Worm (Caenorhabditis elegans): ENCODE data around the gene let-413.

Gene let-413

DNA sequence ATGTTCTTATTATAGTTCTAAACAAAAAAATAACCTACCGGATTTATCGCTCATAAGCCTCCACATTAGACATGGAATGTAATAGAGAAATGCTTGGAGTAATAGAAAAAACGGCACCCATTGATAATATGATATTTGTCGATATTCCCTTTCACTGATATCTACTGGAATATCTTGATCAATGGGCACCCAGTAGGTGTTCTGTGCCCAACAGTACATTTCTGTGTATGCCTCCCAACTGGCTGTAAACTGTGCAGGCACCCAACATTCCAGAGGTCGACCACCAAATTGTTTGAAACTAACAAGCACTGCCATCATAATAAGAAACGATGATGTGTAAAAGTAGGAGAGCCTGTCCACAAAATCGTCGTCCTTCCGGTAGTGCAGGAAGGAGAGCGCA, 13.1 kb downstream of the let-413 start:
- no peak for TF ChIP-seq nfya-2 (GFP tag; IDR thresholded peaks at IDR 0.05)
- TF ChIP-seq lin-26 (GFP tag; IDR thresholded peaks at IDR 0.05) = no peak
- no peak for TF ChIP-seq ztf-6 (GFP tag; IDR thresholded peaks at IDR 0.05)
- no peak for TF ChIP-seq sea-2 (GFP tag; IDR thresholded peaks at IDR 0.05)

DNA sequence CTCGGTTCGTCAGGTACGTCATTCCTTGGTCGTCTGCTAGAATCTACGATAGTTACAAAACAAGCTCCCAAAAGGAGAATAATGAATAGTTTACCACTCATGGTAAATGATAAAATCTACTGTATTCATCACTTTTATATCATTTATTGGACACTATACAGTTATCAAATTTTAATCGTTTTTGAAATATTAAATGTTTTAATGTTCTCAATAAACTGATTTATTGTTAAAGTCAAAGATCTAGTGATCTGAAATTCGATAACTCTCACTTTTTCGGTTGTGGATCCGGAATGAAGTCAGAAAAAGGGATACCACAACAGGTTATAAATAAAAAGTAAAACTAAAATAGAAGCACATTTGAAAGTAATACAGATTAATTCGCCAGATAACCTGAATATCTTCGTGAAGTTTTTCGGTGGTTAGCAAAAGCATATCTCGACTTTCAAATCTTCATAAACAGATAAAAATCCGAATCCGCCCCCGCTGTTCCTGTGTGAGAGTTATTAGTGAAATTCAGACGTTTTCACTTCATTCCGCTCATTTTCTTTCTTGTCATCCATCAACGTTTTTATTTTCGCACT, 18.7 kb downstream of the let-413 start, which contains the start of the genes clec-217 and F26D11.2:
clec-217 (minus strand) TSS at position 101 of the 581 bp plus-strand sequence.
F26D11.2 (plus strand) TSS at position 531 of the 581 bp plus-strand sequence.
- TF ChIP-seq B0035.1 (tag; optimal IDR thresholded peaks at IDR 0.05) = no peak
- no peak for TF ChIP-seq unc-130 (GFP tag; optimal IDR thresholded peaks at IDR 0.05)
- TF ChIP-seq ztf-3 (GFP tag; optimal IDR thresholded peaks at IDR 0.05) = no peak

DNA sequence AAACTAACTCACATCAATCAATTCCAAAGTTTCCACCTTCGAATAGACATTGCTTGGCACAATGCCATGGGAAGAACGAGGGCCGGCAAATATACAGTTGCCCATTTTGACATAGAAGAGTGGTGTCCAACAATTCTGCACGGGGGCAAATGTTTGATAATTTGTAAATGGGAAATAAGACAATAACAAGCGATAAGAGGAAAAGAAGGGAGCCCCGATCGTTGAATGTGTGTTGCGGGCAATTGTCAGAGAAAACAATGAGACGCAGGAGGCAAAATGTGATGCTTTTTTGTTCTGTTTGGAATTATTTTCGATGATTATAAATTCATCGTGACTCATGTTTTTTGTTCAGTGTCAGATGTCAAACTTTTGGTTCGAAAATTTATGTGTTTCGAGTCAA, 21.4 kb downstream of the let-413 start, which contains the start of gene pals-34:
pals-34 (minus strand) TSS at position 280 of the 400 bp plus-strand sequence.
- TF ChIP-seq cebp-1 (GFP tag; IDR thresholded peaks at IDR 0.05) = no peak
- no peak for TF ChIP-seq cebp-1 (tag; optimal IDR thresholded peaks at IDR 0.05)

DNA sequence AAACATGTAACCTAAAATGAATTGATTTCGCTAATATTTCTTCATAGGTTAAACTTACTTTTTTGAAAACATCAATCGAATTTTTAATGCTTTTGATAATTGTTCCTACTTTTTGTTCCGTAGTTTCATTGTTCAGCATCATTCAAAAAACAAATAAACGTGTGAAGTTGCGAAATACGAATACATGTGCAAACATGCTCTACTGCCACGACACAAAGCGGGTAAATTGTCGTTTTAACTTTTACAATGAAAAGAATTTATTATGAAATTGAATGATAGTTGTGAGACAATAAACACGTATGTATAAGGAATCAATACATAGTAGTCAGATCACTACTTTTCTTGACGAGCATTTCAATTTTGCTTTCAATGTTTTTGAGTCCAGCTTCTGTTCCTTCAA, 22.4 kb downstream of the let-413 start, which contains the start of gene F26D11.12:
F26D11.12 (minus strand) TSS at position 145 of the 400 bp plus-strand sequence.
- peak; percentile 43 for TF ChIP-seq nhr-80 (tag; optimal IDR thresholded peaks at IDR 0.05)
- TF ChIP-seq lir-1 (GFP tag; conservative IDR thresholded peaks at IDR 0.05) = no peak
- TF ChIP-seq snpc-1.1 (tag; optimal IDR thresholded peaks at IDR 0.05; ENCODE audit: insufficient read depth) = no peak
- TF ChIP-seq cebp-1 (GFP tag; IDR thresholded peaks at IDR 0.05) = peak; percentile 94
- peak; percentile 98 for TF ChIP-seq cebp-1 (tag; optimal IDR thresholded peaks at IDR 0.05)
- no peak for TF ChIP-seq madf-3 (GFP tag; IDR thresholded peaks at IDR 0.05)
- TF ChIP-seq F49E8.2 (tag; optimal IDR thresholded peaks at IDR 0.05; ENCODE audit: insufficient read depth) = no peak
- TF ChIP-seq C17E4.6 (GFP tag; IDR thresholded peaks at IDR 0.05) = no peak
- TF ChIP-seq rpc-1 (optimal IDR thresholded peaks at IDR 0.05) = no peak
- TF ChIP-seq rpc-1 (tag; optimal IDR thresholded peaks at IDR 0.05) = no peak
- no peak for TF ChIP-seq hrde-1 (tag; optimal IDR thresholded peaks at IDR 0.05; ENCODE audit: borderline replicate concordance)
- no peak for TF ChIP-seq ztf-18 (tag; optimal IDR thresholded peaks at IDR 0.05)

DNA sequence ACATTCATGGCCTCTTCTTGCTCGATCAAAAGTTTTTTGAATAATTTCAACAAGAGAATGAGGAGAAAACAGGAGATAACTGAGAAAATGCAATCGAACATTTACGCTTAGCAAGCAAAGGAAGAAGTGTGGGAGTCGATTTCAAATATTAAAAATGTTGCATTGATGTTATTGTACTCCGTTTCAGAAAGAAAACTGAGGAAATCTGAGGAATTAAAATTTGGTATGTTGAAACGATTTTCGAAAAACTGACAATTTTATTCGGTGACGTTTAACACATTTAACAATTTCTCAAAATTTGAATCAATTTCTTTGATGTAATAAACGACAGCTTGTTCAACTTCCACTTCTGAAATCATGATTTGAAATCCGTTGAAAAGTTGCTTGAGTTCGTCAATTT, 23.0 kb downstream of the let-413 start, which contains the start of gene F26D11.13:
F26D11.13 (minus strand) TSS at position 101 of the 400 bp plus-strand sequence.
- TF ChIP-seq nhr-120 (GFP tag; IDR thresholded peaks at IDR 0.05) = no peak
- no peak for TF ChIP-seq F33H1.4 (GFP tag; IDR thresholded peaks at IDR 0.05)
- TF ChIP-seq akir-1 (GFP tag; optimal IDR thresholded peaks at IDR 0.05) = no peak
- no peak for TF ChIP-seq rec-8 (tag; optimal IDR thresholded peaks at IDR 0.05)
- TF ChIP-seq nhr-27 (tag; optimal IDR thresholded peaks at IDR 0.05) = no peak
- TF ChIP-seq lsy-27 (tag; optimal IDR thresholded peaks at IDR 0.05; ENCODE audit: borderline replicate concordance, insufficient read depth) = no peak
- no peak for TF ChIP-seq F57A8.1 (GFP tag; optimal IDR thresholded peaks at IDR 0.05)
- TF ChIP-seq cebp-2 (GFP tag; IDR thresholded peaks at IDR 0.05) = no peak
- TF ChIP-seq unc-62 (GFP tag; optimal IDR thresholded peaks at IDR 0.05) = no peak

DNA sequence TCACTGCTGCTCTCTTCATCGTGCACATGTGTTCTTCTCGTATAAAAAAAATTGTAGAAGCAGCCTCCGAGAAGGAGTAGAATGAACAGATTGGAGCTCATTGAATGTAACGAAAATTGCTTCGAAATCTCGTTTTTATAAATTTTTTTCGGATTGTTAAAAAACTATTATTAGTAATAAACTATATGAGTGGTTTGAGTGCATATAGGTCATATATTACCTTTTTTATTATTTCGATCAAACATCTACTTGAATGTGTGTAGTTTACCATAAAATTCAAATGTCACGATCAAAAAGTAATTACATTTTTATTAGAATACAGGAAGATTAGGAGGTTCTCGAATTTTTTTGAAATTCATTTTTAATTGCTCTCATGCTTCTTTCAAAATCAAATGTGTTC, 24.7 kb downstream of the let-413 start, which contains the start of gene clec-216:
clec-216 (minus strand) TSS at position 101 of the 400 bp plus-strand sequence.
- no peak for TF ChIP-seq gei-17 (GFP tag; optimal IDR thresholded peaks at IDR 0.05)
- TF ChIP-seq sea-2 (GFP tag; IDR thresholded peaks at IDR 0.05) = no peak
- TF ChIP-seq ceh-27 (GFP tag; optimal IDR thresholded peaks at IDR 0.05) = no peak
- TF ChIP-seq zfh-2 (GFP tag; conservative IDR thresholded peaks at IDR 0.05) = no peak
- TF ChIP-seq tlf-1 (GFP tag; optimal IDR thresholded peaks at IDR 0.05) = no peak
- TF ChIP-seq let-526 (GFP tag; IDR thresholded peaks at IDR 0.05) = no peak
- TF ChIP-seq D2030.7 (GFP tag; IDR thresholded peaks at IDR 0.05) = no peak
- no peak for TF ChIP-seq Y53F4B.3 (GFP tag; IDR thresholded peaks at IDR 0.05)
- no peak for TF ChIP-seq pha-4 (tag; optimal IDR thresholded peaks at IDR 0.05)
- no peak for TF ChIP-seq Y79H2A.3 (GFP tag; conservative IDR thresholded peaks at IDR 0.05)
- TF ChIP-seq F55B11.4 (tag; optimal IDR thresholded peaks at IDR 0.05; ENCODE audit: borderline replicate concordance, insufficient read depth) = no peak
- no peak for TF ChIP-seq lag-1 (GFP tag; IDR thresholded peaks at IDR 0.05)
- no peak for TF ChIP-seq nhr-120 (GFP tag; IDR thresholded peaks at IDR 0.05)
- no peak for TF ChIP-seq ztf-18 (tag; optimal IDR thresholded peaks at IDR 0.05)
- no peak for TF ChIP-seq snpc-1.1 (tag; optimal IDR thresholded peaks at IDR 0.05; ENCODE audit: insufficient read depth)
